Worm (Caenorhabditis elegans) whole organism, young adult: ENCODE measurements around the gene lipl-6.

Source experiments
- F39B2.1 ChIP-seq: fragments of 200-800 bp; sonication (Bioruptor generic); IDR thresholded peaks from 2 replicates; pipeline ENCODE4 v1.3.6; 2022; ENCODE audit warnings: missing genetic modification reagents, missing genetic modification characterization, missing compliant biosample characterization
- lsl-1 ChIP-seq: fragments of 200-800 bp; sonication (Bioruptor generic); optimal IDR thresholded peaks from 2 replicates; lab custom pipeline; 2018; ENCODE audit warnings: mild to moderate bottlenecking, missing genetic modification characterization, moderate library complexity, missing compliant biosample characterization
- unc-130 ChIP-seq: sonication (generic microtip); optimal IDR thresholded peaks from 2 replicates; lab custom pipeline; 2016; ENCODE audit warnings: missing genetic modification reagents, missing genetic modification characterization, missing compliant biosample characterization

DNA sequence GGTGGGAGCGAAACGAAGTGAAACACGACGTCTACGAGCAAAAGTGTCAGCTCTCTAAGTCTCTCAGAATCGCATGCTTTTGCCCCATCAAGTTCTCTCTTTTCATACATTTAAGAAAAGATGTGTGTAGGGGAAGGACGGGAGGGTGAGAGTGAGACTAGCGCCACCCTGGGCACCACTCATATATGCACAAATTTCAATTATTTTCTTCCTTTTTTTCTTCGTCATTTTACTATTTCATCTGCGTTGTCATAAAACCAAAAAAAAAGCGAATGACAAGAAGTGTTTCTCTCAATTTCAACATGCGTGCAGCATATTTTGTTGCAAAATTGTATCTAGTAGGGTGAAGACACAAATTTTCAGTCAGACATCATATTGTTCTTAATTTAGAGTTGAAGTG lies 7.5 kb downstream of the lipl-6 start:
- no peak for TF ChIP-seq lsl-1 (GFP tag; lab: Kevin White, UChicago)
- TF ChIP-seq unc-130 = no peak
- no peak for TF ChIP-seq F39B2.1
